Fruit fly (Drosophila melanogaster) S2 (cell line): ENCODE data around the gene CG5986.

ENCODE experiments used
- CG8478 ChIP-seq: fragments of >200 bp; optimal IDR thresholded peaks from 2 replicates; lab custom pipeline; 2018
- CTCF ChIP-seq, 2 experiments: fragments of >200 bp; optimal IDR thresholded peaks; 2 replicates each; lab custom pipeline; 2018

- no peak for TF ChIP-seq CTCF (optimal IDR thresholded peaks at IDR 0.05; lab: Kevin White, UChicago)
- no peak for TF ChIP-seq CG8478 (lab: Kevin White, UChicago)
Observed at dm6 chr3R:24051459-24052165, 4.0 kb downstream of the CG5986 start.
